Fruit fly (Drosophila melanogaster) whole organism, wandering third instar larva: ENCODE data around the gene Drice.
A peak's percentile ranks its signal among the peaks of the same experiment; 100 is the strongest.

Experiments used
- Abd-B ChIP-seq: fragments of >200 bp; optimal IDR thresholded peaks from 2 replicates; lab custom pipeline; 2017; ENCODE audit warnings: missing biosample characterization, missing genetic modification characterization
- Dif ChIP-seq: fragments of 200-275, 200-300 bp; sonication (Bioruptor generic); optimal IDR thresholded peaks from 2 replicates; lab custom pipeline; 2018; ENCODE audit warnings: missing biosample characterization, missing genetic modification characterization; ENCODE audit not compliant: partially characterized antibody
- Myc ChIP-seq: fragments of >200 bp; optimal IDR thresholded peaks from 2 replicates; lab custom pipeline; 2017
- N ChIP-seq: fragments of >200 bp; optimal IDR thresholded peaks from 2 replicates; lab custom pipeline; 2018; ENCODE audit warnings: missing biosample characterization, missing external identifiers, missing genetic modification characterization
- OdsH ChIP-seq: fragments of 200-800 bp; sonication (Bioruptor generic); optimal IDR thresholded peaks from 2 replicates; lab custom pipeline; 2016; ENCODE audit warnings: missing biosample characterization, mild to moderate bottlenecking, missing genetic modification characterization
- br ChIP-seq: fragments of 200-800 bp; sonication (Bioruptor generic); optimal IDR thresholded peaks from 2 replicates; lab custom pipeline; 2016; ENCODE audit warnings: missing biosample characterization, missing genetic modification characterization
- h ChIP-seq: fragments of 200-800 bp; sonication (Bioruptor generic); optimal IDR thresholded peaks from 3 replicates; lab custom pipeline; 2016; ENCODE audit warnings: missing biosample characterization, mild to moderate bottlenecking, missing genetic modification characterization
- lola ChIP-seq: fragments of >200 bp; optimal IDR thresholded peaks from 2 replicates; lab custom pipeline; 2017; ENCODE audit warnings: missing biosample characterization, missing genetic modification characterization
- rgr ChIP-seq: fragments of 200-800 bp; sonication (Bioruptor generic); optimal IDR thresholded peaks from 3 replicates; lab custom pipeline; 2016; ENCODE audit warnings: missing biosample characterization, mild to moderate bottlenecking, missing genetic modification characterization
- tai ChIP-seq: sonication (Bioruptor generic); optimal IDR thresholded peaks from 2 replicates; lab custom pipeline; 2016; ENCODE audit warnings: missing biosample characterization, missing genetic modification characterization

dm6 chr3R:29758129-29758733 lies 41.2 kb upstream of the Drice start:
- TF ChIP-seq Dif (GFP tag; lab: Kevin White, UChicago) (no peak), h (GFP tag; lab: Kevin White, UChicago) (no peak), br (no peak), Myc (lab: Kevin White, UChicago) (no peak), N (no peak), tai (GFP tag; lab: Kevin White, UChicago) (no peak), lola (GFP tag; lab: Kevin White, UChicago) (no peak), rgr (GFP tag; lab: Kevin White, UChicago) (peak; percentile 22), OdsH (GFP tag; lab: Kevin White, UChicago) (no peak), Abd-B (GFP tag; lab: Kevin White, UChicago) (no peak)
